Fruit fly (Drosophila melanogaster) whole organism, pupa: ENCODE data around the gene CG14086.

Source experiments
- CG10348 ChIP-seq: fragments of 200-800 bp; sonication (Bioruptor generic); IDR thresholded peaks from 2 replicates; pipeline ENCODE4 v1.3.6; 2022; ENCODE audit warnings: missing biosample characterization, missing genetic modification characterization
- CG15710 ChIP-seq: fragments of 200-800 bp; sonication (Bioruptor generic); optimal IDR thresholded peaks from 2 replicates; lab custom pipeline; 2018; ENCODE audit warnings: missing biosample characterization, mild to moderate bottlenecking, missing genetic modification characterization, moderate library complexity
- CG32121 ChIP-seq: fragments of 200-800 bp; sonication (Bioruptor generic); IDR thresholded peaks from 2 replicates; pipeline ENCODE4 v1.3.6; 2022; ENCODE audit warnings: missing biosample characterization, missing genetic modification characterization
- CG34367 ChIP-seq: fragments of 200-800 bp; sonication (Bioruptor generic); optimal IDR thresholded peaks from 2 replicates; lab custom pipeline; 2018; ENCODE audit warnings: missing biosample characterization, mild to moderate bottlenecking, missing genetic modification characterization
- CG4496 ChIP-seq: fragments of 200-800 bp; sonication (Bioruptor generic); IDR thresholded peaks from 3 replicates; pipeline ENCODE4 v1.3.6; 2022; ENCODE audit warnings: missing biosample characterization, missing genetic modification characterization
- CG8301 ChIP-seq: fragments of 200-800 bp; sonication (Bioruptor generic); optimal IDR thresholded peaks from 2 replicates; lab custom pipeline; 2018; ENCODE audit warnings: missing biosample characterization, mild to moderate bottlenecking, missing genetic modification characterization
- CG9948 ChIP-seq: fragments of 200-800 bp; sonication (Bioruptor generic); optimal IDR thresholded peaks from 2 replicates; lab custom pipeline; 2018; ENCODE audit warnings: missing biosample characterization, mild to moderate bottlenecking, missing genetic modification characterization, moderate library complexity
- D1 ChIP-seq: fragments of 200-800 bp; sonication (Bioruptor generic); optimal IDR thresholded peaks from 2 replicates; lab custom pipeline; 2018; ENCODE audit warnings: missing biosample characterization, mild to moderate bottlenecking, missing genetic modification characterization, moderate library complexity
- EcR ChIP-seq: fragments of 200-800 bp; sonication (Bioruptor generic); optimal IDR thresholded peaks from 3 replicates; lab custom pipeline; 2019; ENCODE audit warnings: missing biosample characterization, missing genetic modification characterization, mild to moderate bottlenecking, moderate library complexity, missing genetic modification reagents
- Ets98B ChIP-seq: fragments of 200-800 bp; sonication (Bioruptor generic); IDR thresholded peaks from 2 replicates; pipeline ENCODE4 v1.3.6; 2022; ENCODE audit warnings: missing biosample characterization, missing genetic modification characterization
- Pif1A ChIP-seq: fragments of 200-800 bp; sonication (Bioruptor generic); optimal IDR thresholded peaks from 3 replicates; lab custom pipeline; 2016; ENCODE audit warnings: missing biosample characterization, missing genetic modification characterization
- gl ChIP-seq: fragments of 200-800 bp; sonication (Bioruptor generic); optimal IDR thresholded peaks from 2 replicates; lab custom pipeline; 2018; ENCODE audit warnings: missing biosample characterization, mild to moderate bottlenecking, missing genetic modification characterization

DNA sequence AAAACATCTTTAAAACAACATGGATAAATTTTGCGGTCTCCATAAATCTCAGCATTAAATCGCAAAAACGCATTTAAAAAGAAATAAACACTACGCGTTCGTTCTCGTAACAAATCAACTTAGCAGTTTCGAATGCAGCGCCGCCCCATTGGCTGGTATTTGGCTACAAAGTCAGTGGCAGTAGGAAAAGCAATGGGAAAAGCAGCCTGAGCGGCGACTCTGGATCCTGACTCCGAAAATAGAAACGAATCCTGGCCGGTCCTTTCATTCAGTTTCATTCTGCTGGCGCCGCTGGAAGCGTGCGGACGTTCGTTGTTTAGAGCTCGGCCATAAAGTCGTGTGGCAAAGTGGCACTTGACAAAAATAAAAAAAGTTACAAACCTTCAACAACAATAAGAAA, at the start of gene CG14086:
- TF ChIP-seq gl = no peak
- no peak for TF ChIP-seq Pif1A (GFP tag; lab: Kevin White, UChicago)
- no peak for TF ChIP-seq CG34367
- no peak for TF ChIP-seq CG32121 (GFP tag; lab: Robert Waterston, UW)
- no peak for TF ChIP-seq Ets98B (GFP tag; lab: Robert Waterston, UW)
- TF ChIP-seq CG4496 = no peak
- no peak for TF ChIP-seq CG10348 (GFP tag; lab: Robert Waterston, UW)
- TF ChIP-seq EcR = no peak
- TF ChIP-seq CG9948 (tag; lab: Kevin White, UChicago) = no peak
- no peak for TF ChIP-seq CG15710 (tag; lab: Kevin White, UChicago)
- TF ChIP-seq CG8301 = no peak
- no peak for TF ChIP-seq D1 (tag; lab: Kevin White, UChicago)
